Worm (Caenorhabditis elegans) whole organism, L4 larva: ENCODE data around the gene M01B2.13.

Experiments
- ama-1 ChIP-seq: fragments of 150-350 bp; optimal IDR thresholded peaks from 2 replicates; lab custom pipeline; 2014; ENCODE audit warnings: inconsistent platforms, mixed read lengths
- fos-1 ChIP-seq: fragments of 150-350 bp; optimal IDR thresholded peaks from 2 replicates; lab custom pipeline; 2014; ENCODE audit warnings: missing biosample characterization, missing genetic modification characterization
- jun-1 ChIP-seq: fragments of 150-350 bp; optimal IDR thresholded peaks from 2 replicates; lab custom pipeline; 2014; ENCODE audit warnings: missing biosample characterization, missing genetic modification reagents, missing genetic modification characterization
- madf-5 ChIP-seq, 2 experiments: fragments of 200-800 bp; sonication (Bioruptor generic); IDR thresholded peaks; 2 replicates each; pipeline ENCODE4 v1.3.6; 2022; ENCODE audit warnings: missing compliant biosample characterization in 2 of 2, missing genetic modification characterization in 2 of 2
- mdt-29 ChIP-seq: fragments of 200-800 bp; sonication (Bioruptor generic); IDR thresholded peaks from 2 replicates; pipeline ENCODE4 v1.3.6; 2022; ENCODE audit warnings: missing genetic modification reagents, missing genetic modification characterization, missing compliant biosample characterization
- unc-130 ChIP-seq: sonication (generic microtip); optimal IDR thresholded peaks from 2 replicates; lab custom pipeline; 2016; ENCODE audit warnings: missing genetic modification reagents, missing genetic modification characterization, missing compliant biosample characterization
- unc-62 ChIP-seq, 3 experiments: fragments of 150-350 bp in 1 of 3; sonication (generic microtip); optimal IDR thresholded peaks in 2 of 3; peaks in 1 of 3; 1 replicate in 1 of 3; 2 replicates in 2 of 3; lab custom pipeline; 2014 to 2017; ENCODE audit warnings: missing biosample characterization in 3 of 3, missing genetic modification characterization in 3 of 3, missing genetic modification reagents in 3 of 3, missing genotype in 1 of 3
- ztf-11 ChIP-seq: fragments of 150-350 bp; optimal IDR thresholded peaks from 2 replicates; lab custom pipeline; 2014; ENCODE audit warnings: missing biosample characterization, missing genetic modification characterization

ce11 chrV:15293865-15294264 lies 28.2 kb upstream of the M01B2.13 start, which contains the start of gene str-96:
- no peak for TF ChIP-seq ama-1
- no peak for TF ChIP-seq madf-5 (GFP tag; IDR thresholded peaks at IDR 0.05; lab: Robert Waterston, UW)
- TF ChIP-seq unc-130: no peak
- no peak for TF ChIP-seq fos-1 (tag; lab: Kevin White, UChicago)
- TF ChIP-seq unc-62 (GFP tag; optimal IDR thresholded peaks at IDR 0.05 in 1 of 2; lab: Kevin White, UChicago): no peak
- TF ChIP-seq unc-62 (tag; optimal IDR thresholded peaks at IDR 0.05; lab: Kevin White, UChicago): no peak
- no peak for TF ChIP-seq jun-1
- TF ChIP-seq ztf-11 (tag; lab: Kevin White, UChicago): no peak
- TF ChIP-seq mdt-29 (GFP tag; lab: Robert Waterston, UW): no peak
